Worm (Caenorhabditis elegans) whole organism, late embryonic: ENCODE results near the gene Y46G5A.38.

Experiments used
- C38D4.7 ChIP-seq: fragments of 200-800 bp; sonication (Bioruptor generic); optimal IDR thresholded peaks from 2 replicates; lab custom pipeline; 2018; ENCODE audit warnings: mild to moderate bottlenecking, missing genetic modification characterization, moderate library complexity, missing compliant biosample characterization
- dmd-4 ChIP-seq: sonication (generic microtip); optimal IDR thresholded peaks from 2 replicates; lab custom pipeline; 2016; ENCODE audit warnings: borderline replicate concordance, missing genetic modification characterization, missing compliant biosample characterization
- elt-2 ChIP-seq: sonication (generic microtip); optimal IDR thresholded peaks from 2 replicates; lab custom pipeline; 2016; ENCODE audit warnings: missing genetic modification reagents, missing genetic modification characterization, missing compliant biosample characterization
- fkh-6 ChIP-seq: sonication (generic microtip); optimal IDR thresholded peaks from 2 replicates; lab custom pipeline; 2016; ENCODE audit warnings: missing genetic modification characterization, missing compliant biosample characterization
- hlh-6 ChIP-seq: sonication (generic microtip); optimal IDR thresholded peaks from 2 replicates; lab custom pipeline; 2016; ENCODE audit warnings: missing genotype, missing genetic modification characterization, missing compliant biosample characterization
- odd-2 ChIP-seq: sonication (generic microtip); optimal IDR thresholded peaks from 2 replicates; lab custom pipeline; 2017; ENCODE audit warnings: antibody characterized with exemption, mild to moderate bottlenecking, missing genetic modification characterization, missing compliant biosample characterization
- pha-4 ChIP-seq: fragments of 150-350 bp; optimal IDR thresholded peaks from 2 replicates; lab custom pipeline; 2018; ENCODE audit warnings: missing biosample characterization, missing genetic modification reagents, missing genetic modification characterization

DNA sequence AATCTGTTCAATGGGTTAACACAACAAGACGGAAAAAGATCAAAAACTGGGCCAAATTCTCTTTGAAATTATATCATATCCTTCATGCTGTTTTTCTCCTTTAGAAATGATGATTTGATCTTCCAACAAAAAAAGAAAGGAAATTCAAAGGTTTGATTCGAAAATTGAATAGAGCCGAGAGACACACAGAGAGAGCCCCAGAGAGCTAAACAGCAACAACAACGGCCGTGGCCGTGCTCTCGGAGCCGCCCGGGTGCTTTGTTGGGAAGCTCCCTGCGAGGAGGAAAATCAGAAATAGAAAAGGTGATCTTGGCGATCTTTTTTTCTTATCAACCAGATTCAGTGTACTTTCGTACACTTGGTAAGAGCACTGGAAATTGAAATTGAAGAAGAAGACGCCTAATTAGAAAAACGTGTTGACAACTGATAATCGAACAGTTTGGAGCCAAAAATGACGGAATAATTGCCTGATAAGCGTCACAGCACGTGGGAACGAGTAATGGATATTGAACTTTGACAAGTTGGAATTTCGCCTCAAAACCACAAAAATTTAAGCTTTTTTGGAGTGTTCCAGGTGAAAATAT is 29.5 kb upstream of the Y46G5A.38 start:
- TF ChIP-seq C38D4.7 (GFP tag; lab: Kevin White, UChicago) (no peak), elt-2 (no peak), hlh-6 (tag; lab: Kevin White, UChicago) (peak; percentile 31), fkh-6 (no peak), dmd-4 (no peak), odd-2 (tag; lab: Kevin White, UChicago) (no peak), pha-4 (no peak)
